Worm (Caenorhabditis elegans) whole organism, early embryonic: ENCODE results near the gene F56A8.8.

Experiments
- B0310.2 ChIP-seq: sonication (generic microtip); optimal IDR thresholded peaks from 2 replicates; lab custom pipeline; 2016; ENCODE audit warnings: mild to moderate bottlenecking, missing genetic modification characterization, missing compliant biosample characterization
- F13C5.2 ChIP-seq: sonication (generic microtip); optimal IDR thresholded peaks from 2 replicates; lab custom pipeline; 2017; ENCODE audit warnings: mild to moderate bottlenecking, missing genetic modification characterization, inconsistent platforms, missing compliant biosample characterization
- aly-1 ChIP-seq: sonication (generic microtip); optimal IDR thresholded peaks from 2 replicates; lab custom pipeline; 2016; ENCODE audit warnings: missing genetic modification characterization, missing compliant biosample characterization
- ama-1 ChIP-seq: fragments of 150-350 bp; optimal IDR thresholded peaks from 2 replicates; lab custom pipeline; 2014
- ceh-13 ChIP-seq: fragments of 200-800 bp; sonication (Bioruptor generic); optimal IDR thresholded peaks from 2 replicates; lab custom pipeline; 2018; ENCODE audit warnings: mild to moderate bottlenecking, missing genetic modification characterization, missing compliant biosample characterization
- ceh-36 ChIP-seq: sonication (generic microtip); optimal IDR thresholded peaks from 2 replicates; lab custom pipeline; 2016; ENCODE audit warnings: missing genetic modification characterization, inconsistent platforms, missing compliant biosample characterization
- ets-7 ChIP-seq: sonication (generic microtip); optimal IDR thresholded peaks from 2 replicates; lab custom pipeline; 2016; ENCODE audit warnings: missing genotype, missing genetic modification characterization, missing compliant biosample characterization
- flt-1 ChIP-seq: fragments of 200-800 bp; sonication (Bioruptor generic); IDR thresholded peaks from 2 replicates; pipeline ENCODE4 v1.3.6; 2022; ENCODE audit warnings: missing genetic modification characterization, missing compliant biosample characterization
- hmbx-1 ChIP-seq: sonication (generic microtip); optimal IDR thresholded peaks from 2 replicates; lab custom pipeline; 2016; ENCODE audit warnings: mild to moderate bottlenecking, missing genetic modification characterization, missing compliant biosample characterization
- hmg-4 ChIP-seq: fragments of 200-800 bp; sonication (Bioruptor generic); optimal IDR thresholded peaks from 2 replicates; lab custom pipeline; 2018; ENCODE audit warnings: mild to moderate bottlenecking, missing genetic modification characterization, missing compliant biosample characterization
- hnd-1 ChIP-seq: sonication (generic microtip); optimal IDR thresholded peaks from 2 replicates; lab custom pipeline; 2016; ENCODE audit warnings: missing genetic modification characterization, missing compliant biosample characterization
- pes-1 ChIP-seq: fragments of 200-800 bp; sonication (Bioruptor generic); IDR thresholded peaks from 2 replicates; pipeline ENCODE4 v1.3.6; 2022; ENCODE audit warnings: missing genetic modification reagents, missing genetic modification characterization, missing compliant biosample characterization
- scrt-1 ChIP-seq: fragments of 200-800 bp; sonication (Bioruptor generic); IDR thresholded peaks from 2 replicates; pipeline ENCODE4 v1.3.6; 2022; ENCODE audit warnings: missing genetic modification characterization, missing compliant biosample characterization
- sea-1 ChIP-seq: fragments of 200-800 bp; sonication (Bioruptor generic); conservative IDR thresholded peaks from 2 replicates; pipeline ENCODE4 v1.3.6; 2022; ENCODE audit warnings: missing genetic modification characterization, missing compliant biosample characterization
- tbx-11 ChIP-seq: fragments of 200-800 bp; sonication (Bioruptor generic); IDR thresholded peaks from 2 replicates; pipeline ENCODE4 v1.3.6; 2022; ENCODE audit warnings: missing genetic modification characterization, missing compliant biosample characterization
- tbx-37 ChIP-seq: fragments of 200-800 bp; sonication (Bioruptor generic); conservative IDR thresholded peaks from 2 replicates; pipeline ENCODE4 v1.3.6; 2022; ENCODE audit warnings: missing genetic modification reagents, missing genetic modification characterization, missing compliant biosample characterization
- tra-4 ChIP-seq: sonication (generic microtip); optimal IDR thresholded peaks from 2 replicates; lab custom pipeline; 2017; ENCODE audit warnings: missing genetic modification characterization, missing compliant biosample characterization

The F56A8.8 gene

DNA sequence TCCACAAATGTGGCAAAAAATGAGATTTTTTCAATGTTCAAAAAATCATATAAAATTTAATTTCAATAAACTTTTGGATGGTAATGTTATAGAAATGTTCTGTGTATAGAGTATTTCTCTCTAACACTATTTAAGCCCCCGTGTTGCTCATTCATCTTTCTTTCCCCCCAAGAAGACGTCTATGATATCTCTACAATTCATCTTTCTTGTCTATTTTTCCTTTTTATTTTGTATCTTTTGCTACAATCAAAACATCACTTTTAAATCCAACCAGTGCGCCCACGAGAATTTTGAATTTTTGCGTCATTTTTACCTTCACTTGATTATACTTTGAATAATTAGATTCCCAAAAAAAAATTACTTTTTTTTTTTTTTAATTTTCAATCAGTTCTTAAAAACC is 12.7 kb upstream of the F56A8.8 start:
- TF ChIP-seq tra-4 (tag; lab: Kevin White, UChicago) (no peak), B0310.2 (tag; lab: Kevin White, UChicago) (no peak), pes-1 (GFP tag; lab: Robert Waterston, UW) (no peak), tbx-11 (GFP tag; lab: Robert Waterston, UW) (no peak), hmbx-1 (tag; lab: Kevin White, UChicago) (no peak), ceh-36 (tag; lab: Kevin White, UChicago) (no peak), ceh-13 (GFP tag; lab: Kevin White, UChicago) (no peak), tbx-37 (GFP tag; lab: Robert Waterston, UW) (no peak)

DNA sequence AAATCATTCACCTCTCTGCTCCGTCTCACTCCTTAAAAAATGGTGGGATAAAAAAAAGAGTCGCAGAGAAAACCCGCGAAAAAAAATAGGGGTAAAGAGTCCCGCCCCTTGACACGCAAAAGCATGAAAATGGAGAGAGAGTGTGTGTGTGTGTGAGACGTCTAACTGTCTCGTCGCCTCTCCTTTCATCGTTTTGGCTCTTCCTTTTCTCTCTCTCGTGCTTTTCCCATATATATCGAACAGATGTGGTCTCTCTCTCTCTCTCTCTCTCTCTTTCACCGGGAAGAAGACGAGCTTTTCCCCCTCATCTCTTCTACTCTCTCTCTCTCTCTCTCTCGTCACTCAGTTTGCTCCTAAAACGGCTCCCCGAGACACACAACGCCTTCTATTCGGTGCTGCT is 9.7 kb upstream of the F56A8.8 start:
- TF ChIP-seq hmg-4 (GFP tag; lab: Kevin White, UChicago) (peak; percentile 42), aly-1 (tag; lab: Kevin White, UChicago) (no peak)

DNA sequence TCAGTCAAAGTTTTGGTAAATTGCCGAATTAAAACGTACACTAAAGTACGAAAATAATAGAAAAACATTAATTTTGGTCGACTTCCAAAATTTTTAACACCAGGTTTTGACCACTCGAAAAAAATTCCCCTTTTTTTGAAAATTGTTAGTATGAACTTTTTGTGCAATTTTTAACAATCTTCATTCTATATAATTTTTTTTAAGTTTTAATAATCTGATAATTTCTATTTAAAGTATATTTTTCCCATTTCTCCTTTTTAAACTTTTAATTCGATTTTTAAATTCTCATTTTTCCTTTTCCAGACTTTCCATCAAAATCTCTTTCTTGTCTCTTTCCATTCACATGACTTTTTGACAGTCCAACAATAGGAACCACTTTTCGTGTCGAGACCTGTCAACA is 8.6 kb upstream of the F56A8.8 start, which contains the start of gene unc-64:
Gene unc-64, plus strand, starts transcription at position 301 of the 400 bp plus-strand sequence.
- no peak for TF ChIP-seq hmg-4 (GFP tag; lab: Kevin White, UChicago)
- TF ChIP-seq pes-1 (GFP tag; lab: Robert Waterston, UW) = no peak
- no peak for TF ChIP-seq sea-1 (GFP tag; lab: Robert Waterston, UW)
- TF ChIP-seq aly-1 (tag; lab: Kevin White, UChicago) = no peak
- TF ChIP-seq tbx-37 (GFP tag; lab: Robert Waterston, UW) = no peak
- TF ChIP-seq tbx-11 (GFP tag; lab: Robert Waterston, UW) = no peak
- no peak for TF ChIP-seq ets-7
- TF ChIP-seq F13C5.2 (tag; lab: Kevin White, UChicago) = no peak
- no peak for TF ChIP-seq ceh-36 (tag; lab: Kevin White, UChicago)
- no peak for TF ChIP-seq scrt-1
- no peak for TF ChIP-seq flt-1 (GFP tag; lab: Robert Waterston, UW)
- no peak for TF ChIP-seq B0310.2 (tag; lab: Kevin White, UChicago)
- no peak for TF ChIP-seq hmbx-1 (tag; lab: Kevin White, UChicago)
- no peak for TF ChIP-seq tra-4 (tag; lab: Kevin White, UChicago)
- TF ChIP-seq hnd-1 (tag; lab: Kevin White, UChicago) = no peak
- no peak for TF ChIP-seq ama-1 (lab: Kevin White, UChicago)
- TF ChIP-seq ceh-13 (GFP tag; lab: Kevin White, UChicago) = no peak

DNA sequence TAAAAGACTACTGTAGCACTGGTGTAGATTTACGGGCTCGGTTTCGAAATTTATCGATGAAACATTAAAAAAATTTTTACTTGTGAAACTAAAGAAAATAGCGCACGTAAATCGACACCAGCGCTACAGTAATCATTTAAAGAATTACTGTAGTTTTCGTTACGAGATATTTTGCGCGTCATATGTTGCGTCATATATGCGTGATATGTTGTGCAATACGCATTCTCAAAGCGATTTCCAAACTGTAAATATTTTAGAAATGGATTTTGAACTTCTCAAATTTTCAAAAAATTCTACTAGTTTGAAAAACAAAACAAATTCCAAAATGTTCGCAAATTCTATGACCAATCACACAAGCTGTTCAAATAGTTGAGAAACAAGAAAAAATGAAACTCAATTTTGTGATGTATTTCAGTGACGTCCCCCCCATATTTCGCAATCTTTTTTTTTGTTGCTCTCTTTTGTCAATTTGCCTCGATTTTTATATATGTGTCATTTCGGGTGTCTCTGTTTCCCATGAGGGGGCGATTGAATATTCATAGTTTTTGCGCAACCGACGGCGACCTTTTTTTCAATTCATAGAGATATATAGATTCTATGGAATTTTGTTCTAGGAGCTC is 7.5 kb upstream of the F56A8.8 start:
- TF ChIP-seq tbx-37 (GFP tag; lab: Robert Waterston, UW) (no peak), tbx-11 (GFP tag; lab: Robert Waterston, UW) (no peak), aly-1 (tag; lab: Kevin White, UChicago) (no peak), flt-1 (GFP tag; lab: Robert Waterston, UW) (no peak), ama-1 (lab: Kevin White, UChicago) (no peak), ceh-36 (tag; lab: Kevin White, UChicago) (no peak)

DNA sequence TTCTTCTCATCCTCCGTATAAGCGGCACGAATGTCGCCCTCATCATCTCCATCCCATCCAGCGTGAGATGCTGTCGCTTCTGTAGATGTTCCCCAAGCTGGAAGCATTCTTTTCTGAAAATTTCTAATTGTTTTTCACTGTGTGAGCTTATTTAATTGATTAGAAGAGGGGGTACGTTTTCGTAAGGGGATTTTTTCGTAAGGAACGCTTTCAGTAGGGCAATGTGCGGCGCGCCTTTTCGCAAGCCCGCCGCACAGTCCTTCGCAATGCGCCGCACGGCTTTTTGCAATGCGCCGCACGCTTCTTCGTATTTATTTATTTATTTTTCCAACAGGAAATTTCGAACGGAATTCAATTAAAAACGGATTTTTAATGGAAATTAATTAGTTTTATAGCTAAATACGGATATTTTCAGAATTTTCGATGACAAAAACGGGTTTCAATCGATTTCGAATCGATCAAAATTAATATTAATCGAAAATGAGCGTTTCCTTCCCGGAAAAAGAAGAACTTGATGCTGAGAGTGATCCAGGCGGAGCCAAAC is 7.5 kb downstream of the F56A8.8 start, which contains the start of gene set-25:
Gene set-25, minus strand, starts transcription at position 120 of the 544 bp plus-strand sequence.
- TF ChIP-seq tbx-11 (GFP tag; lab: Robert Waterston, UW) = peak; percentile 51; the same call in 1 of the 2 replicates
- peak; percentile 53; the same call in 1 of the 2 replicates for TF ChIP-seq sea-1 (GFP tag; lab: Robert Waterston, UW)
- peak; percentile 47; the same call in 1 of the 2 replicates for TF ChIP-seq scrt-1
- TF ChIP-seq pes-1 (GFP tag; lab: Robert Waterston, UW) = peak; percentile 80
- peak; percentile 14 for TF ChIP-seq ceh-13 (GFP tag; lab: Kevin White, UChicago)

DNA sequence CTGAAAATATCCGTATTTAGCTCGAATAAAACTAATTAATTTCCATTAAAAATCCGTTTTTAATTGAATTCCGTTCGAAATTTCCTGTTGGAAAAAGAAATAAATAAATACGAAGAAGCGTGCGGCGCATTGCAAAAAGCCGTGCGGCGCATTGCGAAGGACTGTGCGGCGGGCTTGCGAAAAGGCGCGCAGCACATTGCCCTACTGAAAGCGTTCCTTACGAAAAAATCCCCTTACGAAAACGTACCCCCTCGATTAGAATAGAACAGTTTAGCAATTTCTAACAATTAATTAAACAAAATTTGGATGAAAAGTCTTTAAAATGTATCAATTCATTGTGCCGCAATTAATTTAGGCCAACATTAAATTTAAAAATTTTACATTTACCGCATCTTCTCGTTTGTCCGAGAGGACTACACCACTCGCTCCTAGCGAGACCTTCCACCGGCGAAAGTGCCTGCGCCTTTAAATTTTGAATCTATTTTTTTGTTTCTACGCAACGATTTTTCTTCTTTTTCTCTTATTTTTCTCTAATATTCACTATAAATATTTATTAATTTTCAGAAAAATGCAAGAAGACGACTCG is 10.9 kb downstream of the F56A8.8 start, which contains the start of gene npp-18:
Gene npp-18, plus strand, starts transcription at position 565 of the 586 bp plus-strand sequence.
- peak; percentile 84 for TF ChIP-seq scrt-1
- peak; percentile 87 for TF ChIP-seq sea-1 (GFP tag; lab: Robert Waterston, UW)
- TF ChIP-seq pes-1 (GFP tag; lab: Robert Waterston, UW) = peak; percentile 83
- peak; percentile 83 for TF ChIP-seq tbx-11 (GFP tag; lab: Robert Waterston, UW)
- peak; percentile 75; the same call in 1 of the 2 replicates for TF ChIP-seq tbx-37 (GFP tag; lab: Robert Waterston, UW)
- peak; percentile 73 for TF ChIP-seq flt-1 (GFP tag; lab: Robert Waterston, UW)

DNA sequence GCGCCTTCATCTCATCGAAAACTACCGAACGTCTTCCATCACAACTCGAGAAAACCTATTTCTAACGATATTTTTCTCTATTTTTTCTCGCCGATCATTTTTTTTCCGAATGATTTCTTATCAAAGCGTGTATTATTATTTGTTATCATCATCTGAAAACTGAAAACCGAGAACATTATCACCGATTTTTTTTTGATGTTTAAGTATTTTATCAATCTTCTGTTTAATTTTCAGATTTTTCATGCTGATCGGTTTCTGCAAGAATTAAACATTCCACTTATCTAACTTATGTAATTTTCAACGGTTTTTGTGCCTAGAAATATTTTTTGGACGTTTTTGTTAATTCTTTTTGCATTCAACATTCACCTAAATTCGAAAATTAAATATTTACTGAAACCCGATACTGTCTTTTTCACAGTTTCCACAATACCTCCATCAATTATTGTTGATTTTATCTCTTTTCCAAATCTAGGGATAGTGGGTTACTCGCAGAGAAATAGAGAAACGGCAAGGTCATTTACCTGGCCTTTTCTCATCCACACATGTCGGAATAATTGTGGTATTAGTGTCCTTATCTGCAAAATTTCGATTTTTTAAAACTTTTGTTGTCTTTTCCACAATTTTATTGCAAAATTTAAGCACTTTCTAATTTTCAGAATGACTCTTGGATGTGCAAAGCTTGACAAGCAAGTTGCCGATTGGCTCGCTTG is 13.4 kb downstream of the F56A8.8 start, which contains the start of gene pgm-2:
Gene pgm-2, plus strand, starts transcription at position 657 of the 710 bp plus-strand sequence.
- TF ChIP-seq tbx-11 (GFP tag; lab: Robert Waterston, UW) = no peak
- no peak for TF ChIP-seq pes-1 (GFP tag; lab: Robert Waterston, UW)
- no peak for TF ChIP-seq scrt-1
- TF ChIP-seq hmg-4 (GFP tag; lab: Kevin White, UChicago) = no peak
- TF ChIP-seq hnd-1 (tag; lab: Kevin White, UChicago) = no peak
- TF ChIP-seq tra-4 (tag; lab: Kevin White, UChicago) = peak; percentile 46
- no peak for TF ChIP-seq ceh-13 (GFP tag; lab: Kevin White, UChicago)
- TF ChIP-seq ama-1 (lab: Kevin White, UChicago) = peak; percentile 32
- peak; percentile 12 for TF ChIP-seq aly-1 (tag; lab: Kevin White, UChicago)
- no peak for TF ChIP-seq ceh-36 (tag; lab: Kevin White, UChicago)
